Worm (Caenorhabditis elegans) whole organism, L2 larva: Measurements from ENCODE around the gene nhr-55.

ENCODE experiments used
- C34F6.9 ChIP-seq: fragments of 150-350 bp; optimal IDR thresholded peaks from 2 replicates; lab custom pipeline; 2014; ENCODE audit warnings: missing biosample characterization, missing genetic modification characterization
- F13H6.1 ChIP-seq: sonication (generic microtip); optimal IDR thresholded peaks from 2 replicates; lab custom pipeline; 2016; ENCODE audit warnings: missing genetic modification characterization, missing compliant biosample characterization
- R02D3.7 ChIP-seq: fragments of 150-350 bp; optimal IDR thresholded peaks from 2 replicates; lab custom pipeline; 2014; ENCODE audit warnings: missing biosample characterization, missing genetic modification characterization
- ZK546.5 ChIP-seq: sonication (generic microtip); optimal IDR thresholded peaks from 2 replicates; lab custom pipeline; 2017; ENCODE audit warnings: missing biosample characterization, missing genetic modification characterization
- aly-2 ChIP-seq: fragments of 150-350 bp; optimal IDR thresholded peaks from 2 replicates; lab custom pipeline; 2014; ENCODE audit warnings: missing biosample characterization, missing genetic modification characterization
- ama-1 ChIP-seq: fragments of 150-350 bp; optimal IDR thresholded peaks from 2 replicates; lab custom pipeline; 2018; ENCODE audit warnings: inconsistent platforms
- blmp-1 ChIP-seq: sonication (generic microtip); optimal IDR thresholded peaks from 2 replicates; lab custom pipeline; 2017; ENCODE audit warnings: missing genetic modification characterization, mild to moderate bottlenecking, missing compliant biosample characterization, antibody characterized with exemption, moderate library complexity; ENCODE audit not compliant: insufficient read depth
- ceh-16 ChIP-seq: fragments of 150-350 bp; optimal IDR thresholded peaks from 2 replicates; lab custom pipeline; 2014; ENCODE audit warnings: missing biosample characterization, missing genetic modification characterization
- crh-2 ChIP-seq: sonication (generic microtip); optimal IDR thresholded peaks from 2 replicates; lab custom pipeline; 2017; ENCODE audit warnings: missing biosample characterization, missing genetic modification characterization
- egl-27 ChIP-seq: sonication (generic microtip); optimal IDR thresholded peaks from 3 replicates; lab custom pipeline; 2017; ENCODE audit warnings: missing biosample characterization, missing genetic modification reagents, missing genetic modification characterization
- elt-1 ChIP-seq: fragments of 150-350 bp; optimal IDR thresholded peaks from 2 replicates; lab custom pipeline; 2014; ENCODE audit warnings: missing biosample characterization, missing genetic modification characterization
- fos-1 ChIP-seq: fragments of 150-350 bp; optimal IDR thresholded peaks from 2 replicates; lab custom pipeline; 2014; ENCODE audit warnings: missing biosample characterization, missing genetic modification characterization
- gmeb-1 ChIP-seq: fragments of 150-350 bp; optimal IDR thresholded peaks from 2 replicates; lab custom pipeline; 2014; ENCODE audit warnings: missing biosample characterization, missing genetic modification characterization
- lin-11 ChIP-seq: fragments of 150-350 bp; sonication (generic microtip); optimal IDR thresholded peaks from 2 replicates; lab custom pipeline; 2014; ENCODE audit warnings: missing biosample characterization, missing genetic modification characterization, inconsistent platforms, mixed read lengths
- lin-13 ChIP-seq: fragments of 150-350 bp; optimal IDR thresholded peaks from 2 replicates; lab custom pipeline; 2014; ENCODE audit warnings: missing biosample characterization, missing genetic modification reagents, missing genetic modification characterization
- lin-39 ChIP-seq: fragments of 150-350 bp; optimal IDR thresholded peaks from 2 replicates; lab custom pipeline; 2014; ENCODE audit warnings: missing biosample characterization, missing genetic modification reagents, missing genetic modification characterization
- lsy-2 ChIP-seq, 2 experiments: fragments of 150-350 bp in 1 of 2; sonication (generic microtip) in 1 of 2; optimal IDR thresholded peaks; 2 replicates each; lab custom pipeline; 2014 to 2017; ENCODE audit warnings: missing biosample characterization in 2 of 2, missing genetic modification characterization in 2 of 2
- mbf-1 ChIP-seq: sonication (generic microtip); optimal IDR thresholded peaks from 2 replicates; lab custom pipeline; 2017; ENCODE audit warnings: missing biosample characterization, missing genetic modification characterization
- mdl-1 ChIP-seq, 2 experiments: fragments of 150-350 bp in 1 of 2; sonication (generic microtip) in 1 of 2; optimal IDR thresholded peaks; 2 replicates each; lab custom pipeline; 2017; ENCODE audit warnings: missing biosample characterization in 2 of 2, missing genetic modification characterization in 2 of 2
- nhr-10 ChIP-seq: sonication (generic microtip); optimal IDR thresholded peaks from 2 replicates; lab custom pipeline; 2017; ENCODE audit warnings: missing biosample characterization, missing genetic modification characterization
- nhr-12 ChIP-seq: fragments of 150-350 bp; optimal IDR thresholded peaks from 2 replicates; lab custom pipeline; 2014; ENCODE audit warnings: missing biosample characterization, missing genetic modification characterization
- nhr-129 ChIP-seq: fragments of 150-350 bp; optimal IDR thresholded peaks from 2 replicates; lab custom pipeline; 2014; ENCODE audit warnings: missing biosample characterization, missing genetic modification characterization
- nhr-21 ChIP-seq: fragments of 150-350 bp; optimal IDR thresholded peaks from 2 replicates; lab custom pipeline; 2014; ENCODE audit warnings: missing biosample characterization, missing genetic modification characterization
- nhr-25 ChIP-seq: fragments of 150-350 bp; sonication (generic microtip); optimal IDR thresholded peaks from 3 replicates; lab custom pipeline; 2014; ENCODE audit warnings: missing biosample characterization, missing genetic modification characterization
- nhr-6 ChIP-seq: fragments of 150-350 bp; optimal IDR thresholded peaks from 2 replicates; lab custom pipeline; 2014; ENCODE audit warnings: missing biosample characterization, missing genetic modification characterization
- nhr-77 ChIP-seq: fragments of 150-350 bp; optimal IDR thresholded peaks from 2 replicates; lab custom pipeline; 2014; ENCODE audit warnings: missing biosample characterization, missing genetic modification characterization
- peb-1 ChIP-seq: fragments of 150-350 bp; optimal IDR thresholded peaks from 2 replicates; lab custom pipeline; 2014; ENCODE audit warnings: missing biosample characterization, missing genetic modification characterization
- sem-4 ChIP-seq: fragments of 150-350 bp; optimal IDR thresholded peaks from 2 replicates; lab custom pipeline; 2014; ENCODE audit warnings: missing biosample characterization, missing genetic modification reagents, missing genetic modification characterization
- sma-3 ChIP-seq: sonication (generic microtip); optimal IDR thresholded peaks from 2 replicates; lab custom pipeline; 2016; ENCODE audit warnings: missing genetic modification reagents, missing genetic modification characterization, missing compliant biosample characterization
- sma-9 ChIP-seq, 2 experiments: fragments of 150-350 bp in 1 of 2; sonication (generic microtip) in 1 of 2; optimal IDR thresholded peaks; 2 replicates each; lab custom pipeline; 2014 to 2016; ENCODE audit warnings: missing genetic modification characterization in 2 of 2, mild to moderate bottlenecking in 1 of 2, missing biosample characterization in 1 of 2, missing compliant biosample characterization in 1 of 2, missing genetic modification reagents in 1 of 2, moderate library complexity in 1 of 2
- snpc-4 ChIP-seq: fragments of 150-350 bp; optimal IDR thresholded peaks from 2 replicates; lab custom pipeline; 2014; ENCODE audit warnings: missing biosample characterization, missing genetic modification characterization
- unc-39 ChIP-seq: fragments of 150-350 bp; optimal IDR thresholded peaks from 2 replicates; lab custom pipeline; 2014; ENCODE audit warnings: missing biosample characterization, missing genetic modification characterization
- unc-55 ChIP-seq: fragments of 150-350 bp; sonication (generic microtip); optimal IDR thresholded peaks from 3 replicates; lab custom pipeline; 2014; ENCODE audit warnings: missing biosample characterization, missing genetic modification reagents, missing genetic modification characterization
- unc-62 ChIP-seq: fragments of 150-350 bp; optimal IDR thresholded peaks from 2 replicates; lab custom pipeline; 2014; ENCODE audit warnings: missing biosample characterization, missing genetic modification reagents, missing genetic modification characterization
- ztf-1 ChIP-seq: fragments of 200-800 bp; sonication (Bioruptor generic); conservative IDR thresholded peaks from 2 replicates; pipeline ENCODE4 v1.3.6; 2022; ENCODE audit warnings: missing genetic modification characterization, missing compliant biosample characterization

The nhr-55 gene

ce11 chrV:501230-501629 lies 23.3 kb downstream of the nhr-55 start, which contains the start of gene str-256:
Gene str-256, minus strand, starts transcription at chrV:501330.
- TF ChIP-seq peb-1 (tag; lab: Kevin White, UChicago) (no peak), fos-1 (tag; lab: Kevin White, UChicago) (no peak), unc-62 (no peak), elt-1 (tag; lab: Kevin White, UChicago) (no peak), unc-39 (tag; lab: Kevin White, UChicago) (no peak), nhr-6 (tag; lab: Kevin White, UChicago) (no peak), aly-2 (no peak), ztf-1 (no peak), F13H6.1 (tag; lab: Kevin White, UChicago) (no peak), nhr-25 (tag; lab: Kevin White, UChicago) (no peak), sma-9 (GFP tag; optimal IDR thresholded peaks at IDR 0.05; lab: Kevin White, UChicago) (no peak), sma-9 (tag; optimal IDR thresholded peaks at IDR 0.05; lab: Kevin White, UChicago) (no peak), lin-39 (tag; lab: Kevin White, UChicago) (no peak), mdl-1 (tag; optimal IDR thresholded peaks at IDR 0.05; lab: Kevin White, UChicago) (no peak), ZK546.5 (tag; lab: Kevin White, UChicago) (no peak)

ce11 chrV:502803-503273 lies 24.9 kb downstream of the nhr-55 start, which contains the start of gene T01G6.10:
Gene T01G6.10, minus strand, starts transcription at chrV:503223.
- TF ChIP-seq mbf-1 (tag; lab: Kevin White, UChicago), result no peak
- no peak for TF ChIP-seq sma-3 (GFP tag; lab: Kevin White, UChicago)
- TF ChIP-seq mdl-1 (tag; optimal IDR thresholded peaks at IDR 0.05; lab: Kevin White, UChicago), result no peak
- TF ChIP-seq snpc-4 (tag; lab: Kevin White, UChicago), result no peak
- no peak for TF ChIP-seq C34F6.9 (tag; lab: Kevin White, UChicago)
- TF ChIP-seq ztf-1, result no peak
- no peak for TF ChIP-seq gmeb-1 (tag; lab: Kevin White, UChicago)
- TF ChIP-seq nhr-10 (tag; lab: Kevin White, UChicago), result no peak
- no peak for TF ChIP-seq lsy-2 (tag; optimal IDR thresholded peaks at IDR 0.05; lab: Kevin White, UChicago)
- TF ChIP-seq crh-2 (tag; lab: Kevin White, UChicago), result no peak
- no peak for TF ChIP-seq sem-4 (tag; lab: Kevin White, UChicago)
- TF ChIP-seq nhr-25 (tag; lab: Kevin White, UChicago), result no peak
- TF ChIP-seq nhr-6 (tag; lab: Kevin White, UChicago), result no peak
- TF ChIP-seq lin-13, result no peak
- no peak for TF ChIP-seq ceh-16 (tag; lab: Kevin White, UChicago)

- TF ChIP-seq lin-13 (no peak), ceh-16 (tag; lab: Kevin White, UChicago) (no peak), mdl-1 (tag; optimal IDR thresholded peaks at IDR 0.05; lab: Kevin White, UChicago) (no peak), nhr-12 (no peak), R02D3.7 (tag; lab: Kevin White, UChicago) (no peak), sma-3 (GFP tag; lab: Kevin White, UChicago) (no peak)
These were observed 25.8 kb downstream of the nhr-55 start, which contains the start of gene srlf-35 for ce11 chrV:503728-504127. Gene srlf-35, plus strand, starts transcription at chrV:504028.

ce11 chrV:505191-505590 lies 27.2 kb downstream of the nhr-55 start, which contains the start of gene srlf-19:
Gene srlf-19, plus strand, starts transcription at chrV:505491.
- TF ChIP-seq F13H6.1 (tag; lab: Kevin White, UChicago) (no peak), unc-55 (no peak), ama-1 (lab: Kevin White, UChicago) (no peak), blmp-1 (tag; lab: Kevin White, UChicago) (no peak)
- TF ChIP-seq, all 48 proteins: peak for 0

ce11 chrV:512420-512819 lies 34.5 kb downstream of the nhr-55 start, which contains the start of gene srh-37:
Gene srh-37, minus strand, starts transcription at chrV:512520.
- TF ChIP-seq nhr-21 (no peak), ZK546.5 (tag; lab: Kevin White, UChicago) (no peak), egl-27 (tag; lab: Kevin White, UChicago) (no peak), nhr-77 (tag; lab: Kevin White, UChicago) (no peak), lin-11 (tag; lab: Kevin White, UChicago) (no peak), nhr-129 (tag; lab: Kevin White, UChicago) (no peak)
- TF ChIP-seq, all 48 proteins: peak for 0
